Fruit fly (Drosophila melanogaster) whole organism, embryonic: ENCODE measurements around the gene CG13409.

Experiments
- Adf1 ChIP-seq: fragments of 200-800 bp; sonication (Bioruptor generic); IDR thresholded peaks from 2 replicates; pipeline ENCODE4 v1.3.6; 2022; ENCODE audit warnings: missing biosample characterization, missing genetic modification characterization
- CG11398 ChIP-seq: fragments of 200-800 bp; sonication (Bioruptor generic); optimal IDR thresholded peaks from 2 replicates; lab custom pipeline; 2016; ENCODE audit warnings: missing biosample characterization, missing genetic modification characterization
- CG11560 ChIP-seq: fragments of 200-800 bp; sonication (Bioruptor generic); IDR thresholded peaks from 3 replicates; pipeline ENCODE4 v1.3.6; 2022; ENCODE audit warnings: missing biosample characterization, missing genetic modification characterization
- CG12659 ChIP-seq: fragments of 200-800 bp; sonication (Bioruptor generic); optimal IDR thresholded peaks from 3 replicates; lab custom pipeline; 2017; ENCODE audit warnings: mild to moderate bottlenecking, missing biosample characterization, missing genetic modification reagents, missing genetic modification characterization
- CG12769 ChIP-seq: fragments of 200-800 bp; sonication (Bioruptor generic); optimal IDR thresholded peaks from 2 replicates; lab custom pipeline; 2019; ENCODE audit warnings: missing biosample characterization, mild to moderate bottlenecking, missing genetic modification characterization, moderate library complexity
- CG14667 ChIP-seq: fragments of 200-800 bp; sonication (Bioruptor generic); IDR thresholded peaks from 2 replicates; pipeline ENCODE4 v1.3.6; 2022; ENCODE audit warnings: missing biosample characterization, missing genetic modification characterization
- CG15011 ChIP-seq: fragments of 200-800 bp; sonication (Bioruptor generic); optimal IDR thresholded peaks from 3 replicates; lab custom pipeline; 2018; ENCODE audit warnings: missing biosample characterization, mild to moderate bottlenecking, missing genetic modification characterization
- CG1529 ChIP-seq: fragments of 200-800 bp; sonication (Bioruptor generic); optimal IDR thresholded peaks from 3 replicates; lab custom pipeline; 2018; ENCODE audit warnings: missing biosample characterization, missing genetic modification characterization
- CG1792 ChIP-seq: fragments of 200-800 bp; sonication (Bioruptor generic); optimal IDR thresholded peaks from 2 replicates; lab custom pipeline; 2016; ENCODE audit warnings: missing biosample characterization, missing genetic modification characterization
- CG2129 ChIP-seq: fragments of 200-800 bp; sonication (Bioruptor generic); IDR thresholded peaks from 2 replicates; pipeline ENCODE4 v1.3.6; 2022; ENCODE audit warnings: missing biosample characterization, missing genetic modification characterization; ENCODE audit not compliant: partially characterized antibody
- CG31441 ChIP-seq: fragments of 200-800 bp; sonication (Bioruptor generic); IDR thresholded peaks from 2 replicates; pipeline ENCODE4 v1.3.6; 2022; ENCODE audit warnings: missing biosample characterization, missing genetic modification characterization
- CG3281 ChIP-seq: fragments of 200-800 bp; sonication (Bioruptor generic); optimal IDR thresholded peaks from 3 replicates; lab custom pipeline; 2017; ENCODE audit warnings: missing biosample characterization, mild to moderate bottlenecking, missing genetic modification characterization
- CG34376 ChIP-seq: fragments of 200-800 bp; sonication (Bioruptor generic); optimal IDR thresholded peaks from 2 replicates; lab custom pipeline; 2018; ENCODE audit warnings: missing biosample characterization, mild to moderate bottlenecking, missing genetic modification characterization
- CG3995 ChIP-seq: fragments of 200-800 bp; sonication (Bioruptor generic); optimal IDR thresholded peaks from 3 replicates; lab custom pipeline; 2016; ENCODE audit warnings: missing biosample characterization, missing genetic modification characterization
- CG7357 ChIP-seq: fragments of 200-800 bp; sonication (Bioruptor generic); IDR thresholded peaks from 3 replicates; pipeline ENCODE4 v1.3.6; 2022; ENCODE audit warnings: missing biosample characterization, missing genetic modification characterization
- CG7928 ChIP-seq: fragments of 200-800 bp; sonication (Bioruptor generic); optimal IDR thresholded peaks from 2 replicates; lab custom pipeline; 2017; ENCODE audit warnings: missing biosample characterization, mild to moderate bottlenecking, missing genetic modification characterization
- CG8388 ChIP-seq: fragments of 200-800 bp; sonication (Bioruptor generic); optimal IDR thresholded peaks from 2 replicates; lab custom pipeline; 2019; ENCODE audit warnings: missing biosample characterization, mild to moderate bottlenecking, missing genetic modification characterization, moderate library complexity
- CG9727 ChIP-seq: fragments of 200-800 bp; sonication (Bioruptor generic); optimal IDR thresholded peaks from 3 replicates; lab custom pipeline; 2017; ENCODE audit warnings: missing biosample characterization, mild to moderate bottlenecking, missing genetic modification characterization
- Camta ChIP-seq: fragments of 200-800 bp; sonication (Bioruptor generic); optimal IDR thresholded peaks from 2 replicates; lab custom pipeline; 2016; ENCODE audit warnings: missing biosample characterization, missing genetic modification characterization
- Dek ChIP-seq: fragments of 200-800 bp; sonication (Bioruptor generic); optimal IDR thresholded peaks from 3 replicates; lab custom pipeline; 2019; ENCODE audit warnings: missing biosample characterization, mild to moderate bottlenecking, missing genetic modification characterization, moderate library complexity
- E2f1 ChIP-seq: fragments of 200-800 bp; sonication (Bioruptor generic); IDR thresholded peaks from 2 replicates; pipeline ENCODE4 v1.3.6; 2022; ENCODE audit warnings: missing biosample characterization, missing genetic modification characterization
- Ets65A ChIP-seq: fragments of 200-800 bp; sonication (Bioruptor generic); peaks from one replicate; lab custom pipeline; 2016; ENCODE audit warnings: missing biosample characterization, missing genetic modification characterization
- HmgD ChIP-seq: fragments of 200-800 bp; sonication (Bioruptor generic); optimal IDR thresholded peaks from 3 replicates; lab custom pipeline; 2016; ENCODE audit warnings: missing biosample characterization, missing genetic modification characterization
- Hmr ChIP-seq: fragments of 200-800 bp; sonication (Bioruptor generic); optimal IDR thresholded peaks from 3 replicates; lab custom pipeline; 2017; ENCODE audit warnings: mild to moderate bottlenecking, missing biosample characterization, missing genetic modification reagents, missing genetic modification characterization
- MESR4 ChIP-seq: fragments of 200-800 bp; sonication (Bioruptor generic); optimal IDR thresholded peaks from 2 replicates; lab custom pipeline; 2018; ENCODE audit warnings: missing biosample characterization, mild to moderate bottlenecking, missing genetic modification characterization, moderate library complexity
- Ptx1 ChIP-seq: fragments of 200-800 bp; sonication (Bioruptor generic); IDR thresholded peaks from 2 replicates; pipeline ENCODE4 v1.3.6; 2022; ENCODE audit warnings: missing biosample characterization, missing genetic modification characterization
- Six4 ChIP-seq: fragments of 200-800 bp; sonication (Bioruptor generic); optimal IDR thresholded peaks from 2 replicates; lab custom pipeline; 2016; ENCODE audit warnings: missing biosample characterization, missing genetic modification characterization
- Trl ChIP-seq, 3 experiments: fragments of >200 bp in 2 of 3; fragments of 200-800 bp in 1 of 3; sonication (Bioruptor generic) in 1 of 3; optimal IDR thresholded peaks; 2 replicates in 1 of 3; 3 replicates in 2 of 3; lab custom pipeline; 2016 to 2017; ENCODE audit warnings: missing biosample characterization in 1 of 3, missing genetic modification characterization in 1 of 3
- Vsx1 ChIP-seq: fragments of 200-800 bp; sonication (Bioruptor generic); optimal IDR thresholded peaks from 2 replicates; lab custom pipeline; 2017; ENCODE audit warnings: missing biosample characterization, mild to moderate bottlenecking, missing genetic modification characterization, missing genetic modification reagents
- ap ChIP-seq: fragments of 200-800 bp; sonication (Bioruptor generic); IDR thresholded peaks from 2 replicates; pipeline ENCODE4 v1.3.6; 2022; ENCODE audit warnings: missing biosample characterization, missing genetic modification characterization
- cas ChIP-seq: fragments of 200-800 bp; sonication (Bioruptor generic); IDR thresholded peaks from 2 replicates; pipeline ENCODE4 v1.3.6; 2022; ENCODE audit warnings: missing biosample characterization, missing genetic modification characterization
- caup ChIP-seq: fragments of 200-800 bp; sonication (Bioruptor generic); optimal IDR thresholded peaks from 3 replicates; lab custom pipeline; 2017; ENCODE audit warnings: missing biosample characterization, mild to moderate bottlenecking, missing genetic modification characterization, moderate library complexity; ENCODE audit not compliant: severe bottlenecking
- chinmo ChIP-seq: fragments of 200-800 bp; sonication (Bioruptor generic); IDR thresholded peaks from 4 replicates; pipeline ENCODE4 v1.3.6; 2022; ENCODE audit warnings: missing biosample characterization, missing genetic modification characterization; ENCODE audit not compliant: partially characterized antibody
- corto ChIP-seq: fragments of 200-800 bp; sonication (Bioruptor generic); optimal IDR thresholded peaks from 2 replicates; lab custom pipeline; 2016; ENCODE audit warnings: missing biosample characterization, mild to moderate bottlenecking, missing genetic modification characterization, moderate library complexity
- grau ChIP-seq: fragments of 200-800 bp; optimal IDR thresholded peaks from 3 replicates; lab custom pipeline; 2019; ENCODE audit warnings: missing biosample characterization, mild to moderate bottlenecking, missing genetic modification characterization, moderate library complexity
- gsb ChIP-seq: fragments of 200-800 bp; sonication (Bioruptor generic); IDR thresholded peaks from 2 replicates; pipeline ENCODE4 v1.3.6; 2022; ENCODE audit warnings: missing biosample characterization, missing genetic modification characterization
- hkb ChIP-seq, 2 experiments: fragments of 200-800 bp in 1 of 2; fragments of >200 bp in 1 of 2; sonication (Bioruptor generic) in 1 of 2; IDR thresholded peaks in 1 of 2; optimal IDR thresholded peaks in 1 of 2; 2 replicates each; pipeline versions ENCODE4 v1.3.6 to Lab custom; 2017 to 2022; ENCODE audit warnings: missing biosample characterization in 1 of 2, missing genetic modification characterization in 1 of 2
- hth ChIP-seq: fragments of >200 bp; optimal IDR thresholded peaks from 2 replicates; lab custom pipeline; 2017; ENCODE audit warnings: inconsistent platforms
- lab ChIP-seq: fragments of 200-800 bp; sonication (Bioruptor generic); optimal IDR thresholded peaks from 3 replicates; lab custom pipeline; 2017; ENCODE audit warnings: missing biosample characterization, missing genetic modification characterization, mild to moderate bottlenecking, moderate library complexity, missing genetic modification reagents
- nerfin-1 ChIP-seq: fragments of 200-800 bp; sonication (Bioruptor generic); optimal IDR thresholded peaks from 3 replicates; lab custom pipeline; 2019; ENCODE audit warnings: missing biosample characterization, mild to moderate bottlenecking, missing genetic modification characterization, moderate library complexity
- psq ChIP-seq: fragments of 200-800 bp; sonication (Bioruptor generic); optimal IDR thresholded peaks from 2 replicates; lab custom pipeline; 2017; ENCODE audit warnings: missing biosample characterization, missing genetic modification characterization
- ro ChIP-seq: fragments of 200-800 bp; sonication (Bioruptor generic); IDR thresholded peaks from 2 replicates; pipeline ENCODE4 v1.3.6; 2022; ENCODE audit warnings: missing biosample characterization, missing genetic modification characterization
- schlank ChIP-seq: fragments of 200-800 bp; sonication (Bioruptor generic); optimal IDR thresholded peaks from 2 replicates; lab custom pipeline; 2018; ENCODE audit warnings: missing biosample characterization, mild to moderate bottlenecking, missing genetic modification characterization
- sens ChIP-seq: fragments of 200-800 bp; sonication (Bioruptor generic); peaks from one replicate; lab custom pipeline; 2016; ENCODE audit warnings: missing biosample characterization, missing genetic modification characterization
- sr ChIP-seq: fragments of 200-800 bp; sonication (Bioruptor generic); IDR thresholded peaks from 3 replicates; pipeline ENCODE4 v1.3.6; 2022; ENCODE audit warnings: missing biosample characterization, missing genetic modification characterization
- tin ChIP-seq: fragments of 200-800 bp; sonication (Bioruptor generic); optimal IDR thresholded peaks from 3 replicates; lab custom pipeline; 2016; ENCODE audit warnings: missing biosample characterization, missing genetic modification characterization
- usp ChIP-seq: fragments of >200 bp; optimal IDR thresholded peaks from 2 replicates; lab custom pipeline; 2017; ENCODE audit warnings: missing biosample characterization, missing genetic modification characterization
- zen ChIP-seq: fragments of 200-800 bp; sonication (Bioruptor generic); optimal IDR thresholded peaks from 3 replicates; lab custom pipeline; 2018; ENCODE audit warnings: missing biosample characterization, mild to moderate bottlenecking, missing genetic modification characterization, moderate library complexity

CG13409 gene

dm6 chr3R:22026922-22027742, 4.6 kb downstream of the CG13409 start, which contains the start of the genes Cchl and ND-42 (continued):
- TF ChIP-seq cas (GFP tag; lab: Robert Waterston, UW) (0 out of 2 replicates have a peak, but pooled peaks have one; percentile 6), CG11560 (peak; percentile 36; the same call in 1 of the 3 replicates), Trl (optimal IDR thresholded peaks at IDR 0.05; lab: Kevin White, UChicago) (no peak), Trl (GFP tag; optimal IDR thresholded peaks at IDR 0.05; lab: Kevin White, UChicago) (peak; percentile 79), CG2129 (GFP tag; lab: Robert Waterston, UW) (peak; percentile 55), sr (GFP tag; lab: Robert Waterston, UW) (no peak), usp (no peak), CG1792 (GFP tag; lab: Kevin White, UChicago) (peak; percentile 54), zen (peak; percentile 79), MESR4 (GFP tag; lab: Kevin White, UChicago) (peak; percentile 49), CG15011 (GFP tag; lab: Kevin White, UChicago) (no peak), chinmo (0 out of 4 replicates have a peak, but pooled peaks have one; percentile 32), CG34376 (GFP tag; lab: Kevin White, UChicago) (peak; percentile 78), E2f1 (GFP tag; lab: Robert Waterston, UW) (peak; percentile 51), Six4 (GFP tag; lab: Kevin White, UChicago) (peak; percentile 73), Ets65A (GFP tag; lab: Kevin White, UChicago) (peak; percentile 97), ro (GFP tag; lab: Robert Waterston, UW) (no peak), hth (lab: Kevin White, UChicago) (no peak), psq (GFP tag; lab: Kevin White, UChicago) (peak; percentile 65), Dek (tag; lab: Kevin White, UChicago) (peak; percentile 76), sens (GFP tag; lab: Kevin White, UChicago) (peak; percentile 96), CG3995 (GFP tag; lab: Kevin White, UChicago) (peak; percentile 71), schlank (tag; lab: Kevin White, UChicago) (peak; percentile 35), Ptx1 (GFP tag; lab: Robert Waterston, UW) (peak; percentile 77), grau (peak; percentile 83), HmgD (GFP tag; lab: Kevin White, UChicago) (peak; percentile 22), CG8388 (GFP tag; lab: Kevin White, UChicago) (peak; percentile 76), caup (GFP tag; lab: Kevin White, UChicago) (peak; percentile 75), corto (GFP tag; lab: Kevin White, UChicago) (peak; percentile 71), gsb (GFP tag; lab: Robert Waterston, UW) (0 out of 2 replicates have a peak, but pooled peaks have one; percentile 46), Hmr (GFP tag; lab: Kevin White, UChicago) (no peak), CG9727 (peak; percentile 84), Adf1 (0 out of 2 replicates have a peak, but pooled peaks have one; percentile 19), CG11398 (GFP tag; lab: Kevin White, UChicago) (no peak), CG31441 (GFP tag; lab: Robert Waterston, UW) (no peak; the same call in 1 of the 2 replicates), nerfin-1 (tag; lab: Kevin White, UChicago) (peak; percentile 74), ap (GFP tag; lab: Robert Waterston, UW) (no peak; the same call in none of the 2 replicates), CG12769 (tag; lab: Kevin White, UChicago) (no peak), CG7928 (peak; percentile 45), Vsx1 (GFP tag; lab: Kevin White, UChicago) (no peak), CG7357 (GFP tag; lab: Robert Waterston, UW) (peak; percentile 28; the same call in 1 of the 3 replicates), Camta (GFP tag; lab: Kevin White, UChicago) (peak; percentile 59), CG3281 (GFP tag; lab: Kevin White, UChicago) (peak; percentile 85), CG12659 (GFP tag; lab: Kevin White, UChicago) (peak; percentile 90), hkb (optimal IDR thresholded peaks at IDR 0.05; lab: Kevin White, UChicago) (no peak), hkb (GFP tag; IDR thresholded peaks at IDR 0.05; lab: Robert Waterston, UW) (peak; percentile 64), tin (GFP tag; lab: Kevin White, UChicago) (peak; percentile 83), lab (no peak), CG1529 (GFP tag; lab: Kevin White, UChicago) (peak; percentile 67), CG14667 (GFP tag; lab: Robert Waterston, UW) (peak; percentile 53)
